Worm (Caenorhabditis elegans): ENCODE measurements around the gene ubc-26.
A peak's percentile ranks its signal among the peaks of the same experiment; 100 is the strongest.

The ubc-26 gene

DNA sequence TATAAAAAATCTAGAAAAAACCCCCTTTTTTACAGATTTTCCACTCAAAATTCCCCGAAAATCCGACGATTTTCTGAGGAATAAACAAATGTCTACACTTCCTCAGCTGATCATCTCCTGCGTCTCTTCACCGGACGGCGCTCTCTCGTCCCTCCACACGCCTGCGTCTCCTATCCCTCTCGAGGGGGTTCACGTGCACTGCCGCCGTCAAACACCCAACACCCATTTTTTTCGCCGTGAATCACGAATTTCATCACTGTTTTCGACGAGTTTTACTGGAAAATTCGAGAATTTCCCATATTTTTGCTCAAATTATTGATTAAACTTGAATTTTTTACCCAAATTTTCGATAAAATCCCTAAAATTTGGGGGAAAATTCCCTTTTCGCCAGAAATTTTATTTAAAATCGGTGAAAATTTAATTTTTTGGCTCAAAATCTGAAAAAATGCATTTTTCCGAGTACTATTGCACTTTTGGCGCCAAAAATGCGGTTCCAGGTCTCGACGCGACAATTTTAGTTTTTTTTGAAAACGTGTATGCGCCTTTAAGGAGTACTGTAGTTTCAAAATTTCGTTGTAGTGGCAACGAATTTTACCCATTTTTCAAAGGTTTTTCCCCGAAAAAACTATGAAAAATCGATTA is 20.8 kb upstream of the ubc-26 start (continued):
- peak; percentile 15 for TF ChIP-seq sma-3 (GFP tag; optimal IDR thresholded peaks at IDR 0.05)
- peak; percentile 27 for TF ChIP-seq gmeb-1 (tag; optimal IDR thresholded peaks at IDR 0.05)
- TF ChIP-seq ztf-4 (tag; optimal IDR thresholded peaks at IDR 0.05): no peak
- no peak for TF ChIP-seq mbf-1 (tag; optimal IDR thresholded peaks at IDR 0.05)
- TF ChIP-seq skn-1 (tag; optimal IDR thresholded peaks at IDR 0.05): no peak
- no peak for TF ChIP-seq elt-3 (tag; optimal IDR thresholded peaks at IDR 0.05)

DNA sequence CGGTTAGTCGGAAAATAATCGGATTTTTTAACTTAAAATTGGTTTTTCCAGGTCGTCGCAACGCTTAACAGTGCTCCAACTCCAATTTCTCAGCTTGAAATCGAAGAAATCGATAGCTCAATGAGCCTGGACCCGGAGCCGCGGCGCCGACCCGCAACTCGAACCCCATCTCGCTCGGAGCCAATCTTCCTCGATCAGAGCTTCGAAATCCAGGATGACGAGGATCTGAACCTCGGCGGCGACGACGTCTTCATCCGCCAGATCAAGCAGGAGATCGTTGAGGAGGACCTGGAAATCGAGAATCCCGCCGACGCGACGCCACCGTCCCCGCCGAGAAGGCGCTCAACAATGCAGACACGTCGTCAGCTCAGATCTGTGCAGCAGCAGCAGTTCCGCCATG is 20.1 kb upstream of the ubc-26 start:
- TF ChIP-seq skn-1 (tag; optimal IDR thresholded peaks at IDR 0.05) (no peak), aly-2 (tag; optimal IDR thresholded peaks at IDR 0.05) (no peak), egl-27 (tag; optimal IDR thresholded peaks at IDR 0.05) (no peak), crh-2 (tag; optimal IDR thresholded peaks at IDR 0.05) (no peak), lin-13 (GFP tag; optimal IDR thresholded peaks at IDR 0.05) (no peak), nhr-6 (tag; optimal IDR thresholded peaks at IDR 0.05) (no peak), lin-11 (tag; optimal IDR thresholded peaks at IDR 0.05) (no peak), alr-1 (tag; optimal IDR thresholded peaks at IDR 0.05) (no peak), nhr-12 (tag; optimal IDR thresholded peaks at IDR 0.05) (no peak), nhr-237 (tag; optimal IDR thresholded peaks at IDR 0.05) (no peak), gmeb-1 (tag; optimal IDR thresholded peaks at IDR 0.05) (no peak), peb-1 (tag; optimal IDR thresholded peaks at IDR 0.05) (no peak), lsy-2 (tag; optimal IDR thresholded peaks at IDR 0.05) (no peak), ztf-1 (GFP tag; conservative IDR thresholded peaks at IDR 0.05) (no peak), ceh-16 (tag; optimal IDR thresholded peaks at IDR 0.05) (no peak), dmd-4 (tag; optimal IDR thresholded peaks at IDR 0.05) (no peak)

DNA sequence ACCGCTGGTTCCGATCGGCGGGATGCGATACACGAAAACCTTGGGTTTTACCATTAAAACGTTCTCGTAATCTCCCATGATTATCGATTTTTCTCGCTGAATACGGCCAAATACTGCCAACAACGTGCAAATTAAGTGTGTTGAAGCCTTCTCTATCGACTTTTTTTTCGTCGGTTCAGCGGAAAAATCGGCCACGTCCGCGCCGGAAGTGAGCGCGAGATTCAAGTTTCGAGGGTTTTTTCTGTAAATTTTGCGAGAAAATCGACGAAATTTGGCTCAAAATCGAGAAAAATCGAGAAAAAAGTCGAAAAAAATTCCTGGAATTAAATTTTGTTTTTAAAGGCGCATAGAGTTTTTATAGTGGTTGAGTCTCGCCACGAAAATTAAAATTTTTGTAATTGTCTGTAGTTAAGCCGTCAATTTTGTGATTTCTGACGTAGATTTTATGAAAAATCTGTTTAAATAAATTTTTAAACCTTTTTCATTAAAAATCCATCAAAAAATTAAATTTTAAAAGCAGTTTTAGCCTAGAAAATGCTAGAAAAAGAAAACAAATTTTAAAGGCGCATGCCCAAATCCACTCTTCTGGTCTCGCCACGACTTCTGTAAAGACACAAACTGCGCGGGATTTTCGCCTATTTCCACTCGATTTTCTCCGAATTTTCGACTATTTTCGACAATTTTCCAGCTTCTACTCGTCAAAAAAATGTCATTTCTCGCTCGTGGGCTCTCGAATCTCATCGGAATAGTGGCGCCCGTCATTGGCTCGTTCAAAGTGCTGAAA is 19.1 kb upstream of the ubc-26 start, which contains the start of the genes ncap-1 and Y110A2AR.1:
ncap-1 (minus strand) TSS at position 241 of the 784 bp plus-strand sequence.
Y110A2AR.1 (plus strand) TSS at position 637 of the 784 bp plus-strand sequence.
- TF ChIP-seq lsy-2 (tag; optimal IDR thresholded peaks at IDR 0.05) (peak in 1 of 2 experiments; percentile 25), ceh-82 (tag; optimal IDR thresholded peaks at IDR 0.05) (no peak), C34F6.9 (tag; optimal IDR thresholded peaks at IDR 0.05) (peak; percentile 19), sem-4 (tag; optimal IDR thresholded peaks at IDR 0.05) (no peak), nhr-11 (tag; optimal IDR thresholded peaks at IDR 0.05) (no peak), lin-13 (GFP tag; optimal IDR thresholded peaks at IDR 0.05) (no peak), R02D3.7 (tag; optimal IDR thresholded peaks at IDR 0.05) (no peak), peb-1 (tag; optimal IDR thresholded peaks at IDR 0.05) (no peak), zag-1 (tag; optimal IDR thresholded peaks at IDR 0.05) (no peak), gmeb-1 (tag; optimal IDR thresholded peaks at IDR 0.05) (peak; percentile 27), unc-55 (GFP tag; optimal IDR thresholded peaks at IDR 0.05) (peak; percentile 34)

DNA sequence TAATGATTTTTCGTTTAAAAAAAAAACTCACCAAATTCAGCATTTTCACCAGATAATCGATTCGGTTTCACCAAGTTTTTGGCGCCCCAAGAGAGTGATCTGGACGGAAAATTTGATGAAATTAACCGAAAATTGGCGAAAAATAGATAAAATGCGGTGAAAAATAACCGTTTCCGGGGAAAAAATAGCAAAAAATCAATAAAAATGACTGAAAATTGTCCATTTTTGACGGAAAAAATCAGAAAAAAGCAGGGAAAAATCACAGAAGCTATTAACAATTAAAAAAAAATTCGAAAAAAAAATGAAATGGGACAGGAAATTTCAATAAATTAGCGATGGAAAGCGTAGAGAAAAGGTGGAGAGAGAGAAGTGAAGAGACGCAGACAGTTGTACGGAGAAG is 13.4 kb upstream of the ubc-26 start, which contains the start of gene ubc-15:
ubc-15 (minus strand) TSS at position 101 of the 400 bp plus-strand sequence.
- TF ChIP-seq unc-55 (GFP tag; optimal IDR thresholded peaks at IDR 0.05) (peak; percentile 5), nhr-129 (tag; optimal IDR thresholded peaks at IDR 0.05) (no peak)

DNA sequence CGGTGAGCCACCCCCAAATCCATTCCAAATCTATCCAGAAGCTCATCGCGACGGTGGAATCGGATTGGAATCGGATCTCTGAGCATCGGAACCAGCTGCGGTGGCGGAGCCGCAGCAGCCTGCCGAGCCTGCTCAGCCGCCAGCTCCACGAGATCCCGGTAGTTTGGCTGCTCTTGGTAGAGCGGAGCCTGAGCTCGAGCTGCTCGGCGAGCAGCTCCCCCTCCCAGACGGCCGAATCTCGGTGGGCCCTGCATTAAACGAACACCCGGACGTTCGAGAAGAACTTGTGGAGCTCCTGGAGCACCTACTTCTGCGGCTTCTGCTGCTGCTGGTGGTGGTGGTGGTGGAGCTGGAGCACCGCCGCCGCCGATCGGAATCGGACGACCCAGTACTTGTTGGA is 3.6 kb upstream of the ubc-26 start:
- TF ChIP-seq ama-1 (optimal IDR thresholded peaks at IDR 0.05) (no peak), alr-1 (tag; optimal IDR thresholded peaks at IDR 0.05) (no peak), mab-5 (tag; optimal IDR thresholded peaks at IDR 0.05) (no peak), zag-1 (tag; optimal IDR thresholded peaks at IDR 0.05) (no peak), ztf-1 (GFP tag; conservative IDR thresholded peaks at IDR 0.05) (no peak), crh-2 (tag; optimal IDR thresholded peaks at IDR 0.05) (no peak), sem-4 (tag; optimal IDR thresholded peaks at IDR 0.05) (no peak), fos-1 (tag; optimal IDR thresholded peaks at IDR 0.05) (no peak), blmp-1 (tag; optimal IDR thresholded peaks at IDR 0.05; ENCODE audit: insufficient read depth) (no peak), elt-1 (tag; optimal IDR thresholded peaks at IDR 0.05) (no peak), unc-55 (GFP tag; optimal IDR thresholded peaks at IDR 0.05) (no peak), Y55F3AM.14 (GFP tag; optimal IDR thresholded peaks at IDR 0.05) (no peak), egl-27 (tag; optimal IDR thresholded peaks at IDR 0.05) (no peak), nhr-25 (tag; optimal IDR thresholded peaks at IDR 0.05) (no peak)

Measured in whole organism, L2 larva.